Worm (Caenorhabditis elegans): ENCODE results near the gene tat-1.

ce11 chrIII:12428264-12428627, 6.7 kb upstream of the tat-1 start:
- TF ChIP-seq lin-15B (tag; optimal IDR thresholded peaks at IDR 0.05) (no peak), egl-27 (tag; optimal IDR thresholded peaks at IDR 0.05) (no peak), pha-4 (tag; optimal IDR thresholded peaks at IDR 0.05) (no peak), elt-1 (tag; optimal IDR thresholded peaks at IDR 0.05) (no peak), snpc-4 (tag; optimal IDR thresholded peaks at IDR 0.05) (no peak), sea-2 (GFP tag; optimal IDR thresholded peaks at IDR 0.05) (no peak)

Data from whole organism, L3 larva.